Fruit fly (Drosophila melanogaster) whole organism, adult: Measurements from ENCODE around the gene CG13692.
A peak's percentile ranks its signal among the peaks of the same experiment; 100 is the strongest.

Source experiments
- CG11617 ChIP-seq: fragments of 200-800 bp; sonication (Bioruptor generic); optimal IDR thresholded peaks from 2 replicates; lab custom pipeline; 2017; ENCODE audit warnings: mild to moderate bottlenecking, missing biosample characterization, missing genetic modification reagents, missing genetic modification characterization
- CG12768 ChIP-seq: fragments of 200-800 bp; sonication (Bioruptor generic); optimal IDR thresholded peaks from 2 replicates; lab custom pipeline; 2017; ENCODE audit warnings: missing biosample characterization, missing genetic modification characterization, mild to moderate bottlenecking, moderate library complexity, missing genetic modification reagents
- CG14711 ChIP-seq: fragments of 200-800 bp; sonication (Bioruptor generic); optimal IDR thresholded peaks from 2 replicates; lab custom pipeline; 2018; ENCODE audit warnings: missing biosample characterization, mild to moderate bottlenecking, missing genetic modification characterization, moderate library complexity
- CG1620 ChIP-seq: fragments of 200-800 bp; sonication (Bioruptor generic); optimal IDR thresholded peaks from 2 replicates; lab custom pipeline; 2016; ENCODE audit warnings: missing biosample characterization, missing genetic modification characterization
- CG33017 ChIP-seq: fragments of 200-800 bp; sonication (Bioruptor generic); optimal IDR thresholded peaks from 2 replicates; lab custom pipeline; 2018; ENCODE audit warnings: missing biosample characterization, mild to moderate bottlenecking, missing genetic modification characterization, moderate library complexity
- CG5204 ChIP-seq: fragments of 200-800 bp; sonication (Bioruptor generic); optimal IDR thresholded peaks from 2 replicates; lab custom pipeline; 2016; ENCODE audit warnings: missing biosample characterization, missing genetic modification characterization
- CG7045 ChIP-seq: fragments of 200-800 bp; sonication (Bioruptor generic); optimal IDR thresholded peaks from 2 replicates; lab custom pipeline; 2017; ENCODE audit warnings: missing biosample characterization, mild to moderate bottlenecking, missing genetic modification characterization
- CG7101 ChIP-seq: fragments of 200-800 bp; sonication (Bioruptor generic); optimal IDR thresholded peaks from 2 replicates; lab custom pipeline; 2018; ENCODE audit warnings: missing biosample characterization, mild to moderate bottlenecking, missing genetic modification characterization, moderate library complexity
- Clk ChIP-seq: fragments of 200-800 bp; sonication (Bioruptor generic); optimal IDR thresholded peaks from 2 replicates; lab custom pipeline; 2017; ENCODE audit warnings: missing biosample characterization, missing genetic modification characterization
- Crg-1 ChIP-seq: fragments of 200-800 bp; sonication (Bioruptor generic); optimal IDR thresholded peaks from 2 replicates; lab custom pipeline; 2016; ENCODE audit warnings: missing biosample characterization, missing genetic modification characterization
- Hr96 ChIP-seq: fragments of 200-800 bp; sonication (Bioruptor generic); optimal IDR thresholded peaks from 2 replicates; lab custom pipeline; 2016; ENCODE audit warnings: missing biosample characterization, missing genetic modification characterization
- Mnt ChIP-seq: fragments of 200-800 bp; sonication (Bioruptor generic); optimal IDR thresholded peaks from 2 replicates; lab custom pipeline; 2016; ENCODE audit warnings: missing biosample characterization, mild to moderate bottlenecking, missing genetic modification characterization
- bab1 ChIP-seq: fragments of 200-800 bp; sonication (Bioruptor generic); optimal IDR thresholded peaks from 3 replicates; lab custom pipeline; 2019; ENCODE audit warnings: missing biosample characterization, mild to moderate bottlenecking, missing genetic modification characterization, moderate library complexity
- cic ChIP-seq: fragments of 200-800 bp; sonication (Bioruptor generic); optimal IDR thresholded peaks from 2 replicates; lab custom pipeline; 2017; ENCODE audit warnings: missing biosample characterization, mild to moderate bottlenecking, missing genetic modification characterization, moderate library complexity
- cnc ChIP-seq, 2 experiments: fragments of >200 bp; optimal IDR thresholded peaks; 2 replicates each; lab custom pipeline; 2017
- kay ChIP-seq: fragments of 200-800 bp; sonication (Bioruptor generic); peaks from one replicate; lab custom pipeline; 2016; ENCODE audit warnings: missing biosample characterization, missing genetic modification characterization, borderline replicate concordance
- ovo ChIP-seq: fragments of 200-800 bp; sonication (Bioruptor generic); optimal IDR thresholded peaks from 2 replicates; lab custom pipeline; 2016; ENCODE audit warnings: missing biosample characterization, missing genetic modification characterization
- pad ChIP-seq: fragments of 200-800 bp; sonication (Bioruptor generic); optimal IDR thresholded peaks from 3 replicates; lab custom pipeline; 2017; ENCODE audit warnings: missing biosample characterization, missing genetic modification characterization, mild to moderate bottlenecking, moderate library complexity, missing genetic modification reagents
- tj ChIP-seq: fragments of 200-800 bp; sonication (Bioruptor generic); optimal IDR thresholded peaks from 3 replicates; lab custom pipeline; 2017; ENCODE audit warnings: missing biosample characterization, mild to moderate bottlenecking, missing genetic modification characterization, moderate library complexity
- toe ChIP-seq: fragments of 200-800 bp; sonication (Bioruptor generic); optimal IDR thresholded peaks from 2 replicates; lab custom pipeline; 2016; ENCODE audit warnings: missing biosample characterization, missing genetic modification characterization

Gene CG13692

dm6 chr2L:434439-434838 lies 12.9 kb downstream of the CG13692 start:
- TF ChIP-seq CG11617 (no peak), cic (GFP tag; lab: Kevin White, UChicago) (peak; percentile 43), kay (GFP tag; lab: Kevin White, UChicago) (peak; percentile 41), Clk (GFP tag; lab: Kevin White, UChicago) (no peak)

dm6 chr2L:435311-435806 lies 13.8 kb downstream of the CG13692 start:
- TF ChIP-seq Crg-1 (GFP tag; lab: Kevin White, UChicago) (peak; percentile 74), CG14711 (tag; lab: Kevin White, UChicago) (peak; percentile 92), CG7101 (peak; percentile 94), bab1 (GFP tag; lab: Kevin White, UChicago) (peak; percentile 93), CG1620 (GFP tag; lab: Kevin White, UChicago) (peak; percentile 77), pad (peak; percentile 78), CG33017 (peak; percentile 94), tj (peak; percentile 99), cnc (optimal IDR thresholded peaks at IDR 0.05; lab: Kevin White, UChicago) (no peak), CG5204 (peak; percentile 76), toe (GFP tag; lab: Kevin White, UChicago) (peak; percentile 49), Mnt (GFP tag; lab: Kevin White, UChicago) (peak; percentile 74), cic (GFP tag; lab: Kevin White, UChicago) (peak; percentile 86), Hr96 (GFP tag; lab: Kevin White, UChicago) (peak; percentile 64), ovo (peak; percentile 59), CG12768 (peak; percentile 97), kay (GFP tag; lab: Kevin White, UChicago) (peak; percentile 89), CG11617 (peak; percentile 91), Clk (GFP tag; lab: Kevin White, UChicago) (peak; percentile 41), CG7045 (GFP tag; lab: Kevin White, UChicago) (peak; percentile 87)

dm6 chr2L:437498-437897 lies 15.9 kb downstream of the CG13692 start:
- TF ChIP-seq cnc (optimal IDR thresholded peaks at IDR 0.05; lab: Kevin White, UChicago): no peak
- no peak for TF ChIP-seq Crg-1 (GFP tag; lab: Kevin White, UChicago)
- TF ChIP-seq tj: no peak
- no peak for TF ChIP-seq CG12768
- TF ChIP-seq bab1 (GFP tag; lab: Kevin White, UChicago): no peak

- TF ChIP-seq pad (no peak), Clk (GFP tag; lab: Kevin White, UChicago) (no peak), CG11617 (no peak), CG7101 (no peak), Mnt (GFP tag; lab: Kevin White, UChicago) (no peak), tj (no peak), CG14711 (tag; lab: Kevin White, UChicago) (no peak), toe (GFP tag; lab: Kevin White, UChicago) (no peak), bab1 (GFP tag; lab: Kevin White, UChicago) (no peak), CG7045 (GFP tag; lab: Kevin White, UChicago) (no peak), Crg-1 (GFP tag; lab: Kevin White, UChicago) (no peak), CG33017 (no peak), cic (GFP tag; lab: Kevin White, UChicago) (no peak)
Observed at dm6 chr2L:439339-439738, 17.8 kb downstream of the CG13692 start.

dm6 chr2L:440638-441454 lies 19.3 kb downstream of the CG13692 start:
- TF ChIP-seq cnc (optimal IDR thresholded peaks at IDR 0.05; lab: Kevin White, UChicago) (no peak), CG11617 (no peak), Hr96 (GFP tag; lab: Kevin White, UChicago) (no peak), tj (no peak), pad (no peak), CG7045 (GFP tag; lab: Kevin White, UChicago) (no peak), bab1 (GFP tag; lab: Kevin White, UChicago) (no peak), Mnt (GFP tag; lab: Kevin White, UChicago) (no peak), CG33017 (no peak)

- TF ChIP-seq CG11617 (no peak), Hr96 (GFP tag; lab: Kevin White, UChicago) (no peak), Clk (GFP tag; lab: Kevin White, UChicago) (no peak), CG1620 (GFP tag; lab: Kevin White, UChicago) (no peak), Crg-1 (GFP tag; lab: Kevin White, UChicago) (no peak), CG7045 (GFP tag; lab: Kevin White, UChicago) (no peak), CG14711 (tag; lab: Kevin White, UChicago) (no peak), cnc (optimal IDR thresholded peaks at IDR 0.05; lab: Kevin White, UChicago) (no peak), tj (no peak), pad (no peak), toe (GFP tag; lab: Kevin White, UChicago) (no peak), CG33017 (no peak), CG7101 (no peak)
Observed at dm6 chr2L:441455-441730, 19.8 kb downstream of the CG13692 start.
